Fruit fly (Drosophila melanogaster) whole organism, embryonic: Measurements from ENCODE around the gene Dhdds.

Experiments
- ATbp ChIP-seq: fragments of 200-800 bp; sonication (Bioruptor generic); optimal IDR thresholded peaks from 2 replicates; lab custom pipeline; 2017; ENCODE audit warnings: missing biosample characterization, mild to moderate bottlenecking, missing genetic modification characterization, missing genetic modification reagents
- BEAF-32 ChIP-seq: fragments of 200-800 bp; sonication (Bioruptor generic); optimal IDR thresholded peaks from 3 replicates; lab custom pipeline; 2017; ENCODE audit warnings: missing biosample characterization, missing genetic modification characterization, mild to moderate bottlenecking, moderate library complexity, missing genetic modification reagents
- CG12155 ChIP-seq: fragments of 200-800 bp; sonication (Bioruptor generic); optimal IDR thresholded peaks from 3 replicates; lab custom pipeline; 2016; ENCODE audit warnings: missing biosample characterization, missing genetic modification characterization
- CG13624 ChIP-seq: fragments of 200-800 bp; sonication (Bioruptor generic); optimal IDR thresholded peaks from 2 replicates; lab custom pipeline; 2016; ENCODE audit warnings: missing biosample characterization, missing genetic modification characterization
- CG13894 ChIP-seq: fragments of 200-800 bp; sonication (Bioruptor generic); optimal IDR thresholded peaks from 3 replicates; lab custom pipeline; 2018; ENCODE audit warnings: missing biosample characterization, mild to moderate bottlenecking, missing genetic modification characterization, moderate library complexity
- CG1603 ChIP-seq: fragments of 200-800 bp; sonication (Bioruptor generic); optimal IDR thresholded peaks from 2 replicates; lab custom pipeline; 2019; ENCODE audit warnings: missing biosample characterization, mild to moderate bottlenecking, missing genetic modification characterization, moderate library complexity
- CG17802 ChIP-seq: fragments of 200-800 bp; sonication (Bioruptor generic); optimal IDR thresholded peaks from 2 replicates; lab custom pipeline; 2018; ENCODE audit warnings: missing biosample characterization, mild to moderate bottlenecking, missing genetic modification characterization, moderate library complexity
- CG30020 ChIP-seq: fragments of 200-800 bp; optimal IDR thresholded peaks from 2 replicates; lab custom pipeline; 2019; ENCODE audit warnings: missing biosample characterization, mild to moderate bottlenecking, missing genetic modification characterization, moderate library complexity
- CG3407 ChIP-seq: fragments of 200-800 bp; sonication (Bioruptor generic); optimal IDR thresholded peaks from 2 replicates; lab custom pipeline; 2018; ENCODE audit warnings: missing biosample characterization, mild to moderate bottlenecking, missing genetic modification characterization
- CG34376 ChIP-seq: fragments of 200-800 bp; sonication (Bioruptor generic); optimal IDR thresholded peaks from 2 replicates; lab custom pipeline; 2018; ENCODE audit warnings: missing biosample characterization, mild to moderate bottlenecking, missing genetic modification characterization
- CG3838 ChIP-seq: fragments of 200-800 bp; sonication (Bioruptor generic); optimal IDR thresholded peaks from 3 replicates; lab custom pipeline; 2016; ENCODE audit warnings: missing biosample characterization, missing genetic modification characterization
- CG4424 ChIP-seq: fragments of 200-800 bp; sonication (Bioruptor generic); optimal IDR thresholded peaks from 3 replicates; lab custom pipeline; 2016; ENCODE audit warnings: missing biosample characterization, missing genetic modification characterization
- CG6254 ChIP-seq: fragments of 200-800 bp; sonication (Bioruptor generic); optimal IDR thresholded peaks from 3 replicates; lab custom pipeline; 2017; ENCODE audit warnings: mild to moderate bottlenecking, missing biosample characterization, missing genetic modification reagents, missing genetic modification characterization
- CG6689 ChIP-seq: fragments of 200-800 bp; sonication (Bioruptor generic); IDR thresholded peaks from 2 replicates; pipeline ENCODE4 v1.3.6; 2022; ENCODE audit warnings: missing biosample characterization, missing genetic modification characterization
- CG7357 ChIP-seq: fragments of 200-800 bp; sonication (Bioruptor generic); IDR thresholded peaks from 3 replicates; pipeline ENCODE4 v1.3.6; 2022; ENCODE audit warnings: missing biosample characterization, missing genetic modification characterization
- CG7928 ChIP-seq: fragments of 200-800 bp; sonication (Bioruptor generic); optimal IDR thresholded peaks from 2 replicates; lab custom pipeline; 2017; ENCODE audit warnings: missing biosample characterization, mild to moderate bottlenecking, missing genetic modification characterization
- CG8765 ChIP-seq: fragments of 200-800 bp; sonication (Bioruptor generic); IDR thresholded peaks from 2 replicates; pipeline ENCODE4 v1.3.6; 2022; ENCODE audit warnings: missing biosample characterization, missing genetic modification characterization
- CG9932 ChIP-seq: fragments of 200-800 bp; sonication (Bioruptor generic); IDR thresholded peaks from 2 replicates; pipeline ENCODE4 v1.3.6; 2022; ENCODE audit warnings: missing biosample characterization, missing genetic modification characterization
- CTCF ChIP-seq: fragments of 200-800 bp; sonication (Bioruptor generic); optimal IDR thresholded peaks from 2 replicates; lab custom pipeline; 2017; ENCODE audit warnings: missing biosample characterization, mild to moderate bottlenecking, missing genetic modification characterization, moderate library complexity
- Camta ChIP-seq: fragments of 200-800 bp; sonication (Bioruptor generic); optimal IDR thresholded peaks from 2 replicates; lab custom pipeline; 2016; ENCODE audit warnings: missing biosample characterization, missing genetic modification characterization
- Dfd ChIP-seq, 2 experiments: fragments of >200 bp; optimal IDR thresholded peaks; 2 replicates each; lab custom pipeline; 2017; ENCODE audit warnings: missing biosample characterization in 2 of 2, missing genetic modification characterization in 2 of 2
- ERR ChIP-seq: fragments of 200-800 bp; sonication (Bioruptor generic); optimal IDR thresholded peaks from 2 replicates; lab custom pipeline; 2016; ENCODE audit warnings: missing biosample characterization, missing genetic modification characterization
- Hmr ChIP-seq: fragments of 200-800 bp; sonication (Bioruptor generic); optimal IDR thresholded peaks from 3 replicates; lab custom pipeline; 2017; ENCODE audit warnings: mild to moderate bottlenecking, missing biosample characterization, missing genetic modification reagents, missing genetic modification characterization
- Hmx ChIP-seq: fragments of 200-800 bp; sonication (Bioruptor generic); optimal IDR thresholded peaks from 2 replicates; lab custom pipeline; 2016; ENCODE audit warnings: missing biosample characterization, missing genetic modification characterization
- Lpt ChIP-seq: fragments of >200 bp; optimal IDR thresholded peaks from 2 replicates; lab custom pipeline; 2018; ENCODE audit warnings: missing biosample characterization, missing genetic modification characterization
- Pdp1 ChIP-seq, 2 experiments: fragments of 200-800 bp; sonication (Bioruptor generic); optimal IDR thresholded peaks; 3 replicates each; lab custom pipeline; 2016; ENCODE audit warnings: missing biosample characterization in 2 of 2, missing genetic modification characterization in 2 of 2, mild to moderate bottlenecking in 1 of 2, moderate library complexity in 1 of 2
- Sry-δ ChIP-seq: fragments of 200-800 bp; sonication (Bioruptor generic); optimal IDR thresholded peaks from 2 replicates; lab custom pipeline; 2016; ENCODE audit warnings: missing biosample characterization, missing genetic modification characterization
- Ssrp ChIP-seq: fragments of 200-800 bp; sonication (Bioruptor generic); optimal IDR thresholded peaks from 2 replicates; lab custom pipeline; 2018; ENCODE audit warnings: missing biosample characterization, mild to moderate bottlenecking, missing genetic modification characterization, moderate library complexity
- Tbp ChIP-seq: fragments of >200 bp; optimal IDR thresholded peaks from 2 replicates; lab custom pipeline; 2018; ENCODE audit warnings: missing biosample characterization, missing genetic modification characterization
- Xbp1 ChIP-seq: fragments of 200-800 bp; sonication (Bioruptor generic); optimal IDR thresholded peaks from 3 replicates; lab custom pipeline; 2016; ENCODE audit warnings: missing biosample characterization, mild to moderate bottlenecking, missing genetic modification characterization
- ac ChIP-seq: fragments of 200-800 bp; sonication (Bioruptor generic); optimal IDR thresholded peaks from 3 replicates; lab custom pipeline; 2017; ENCODE audit warnings: missing biosample characterization, mild to moderate bottlenecking, missing genetic modification characterization
- al ChIP-seq: fragments of 200-800 bp; sonication (Bioruptor generic); IDR thresholded peaks from 2 replicates; pipeline ENCODE4 v1.3.6; 2022; ENCODE audit warnings: missing biosample characterization, missing genetic modification characterization
- aop ChIP-seq: fragments of 200-800 bp; sonication (Bioruptor generic); IDR thresholded peaks from 2 replicates; pipeline ENCODE4 v1.3.6; 2022; ENCODE audit warnings: missing biosample characterization, missing genetic modification characterization
- ara ChIP-seq: fragments of 200-800 bp; sonication (Bioruptor generic); IDR thresholded peaks from 2 replicates; pipeline ENCODE4 v1.3.6; 2022; ENCODE audit warnings: missing biosample characterization, missing genetic modification characterization
- cato ChIP-seq: fragments of 200-800 bp; sonication (Bioruptor generic); optimal IDR thresholded peaks from 2 replicates; lab custom pipeline; 2016; ENCODE audit warnings: missing biosample characterization, missing genetic modification characterization, borderline replicate concordance
- chn ChIP-seq: fragments of 200-800 bp; sonication (Bioruptor generic); optimal IDR thresholded peaks from 2 replicates; lab custom pipeline; 2016; ENCODE audit warnings: missing biosample characterization, missing genetic modification characterization
- dan ChIP-seq: fragments of 200-800 bp; sonication (Bioruptor generic); IDR thresholded peaks from 2 replicates; pipeline ENCODE4 v1.3.6; 2022; ENCODE audit warnings: missing biosample characterization, missing genetic modification characterization
- danr ChIP-seq: fragments of 200-800 bp; sonication (Bioruptor generic); IDR thresholded peaks from 2 replicates; pipeline ENCODE4 v1.3.6; 2022; ENCODE audit warnings: missing biosample characterization, missing genetic modification characterization
- eyg ChIP-seq: fragments of 200-800 bp; sonication (Bioruptor generic); optimal IDR thresholded peaks from 3 replicates; lab custom pipeline; 2016; ENCODE audit warnings: missing biosample characterization, missing genetic modification characterization
- gce ChIP-seq: fragments of 200-800 bp; sonication (Bioruptor generic); IDR thresholded peaks from 3 replicates; pipeline ENCODE4 v1.3.6; 2022; ENCODE audit warnings: missing biosample characterization, missing genetic modification characterization
- insv ChIP-seq, 2 experiments: fragments of 200-800 bp; sonication (Bioruptor generic); optimal IDR thresholded peaks; 3 replicates each; lab custom pipeline; 2016 to 2018; ENCODE audit warnings: missing biosample characterization in 2 of 2, missing genetic modification characterization in 2 of 2
- jing ChIP-seq: fragments of 200-800 bp; sonication (Bioruptor generic); optimal IDR thresholded peaks from 2 replicates; lab custom pipeline; 2018; ENCODE audit warnings: missing biosample characterization, mild to moderate bottlenecking, missing genetic modification characterization
- odd ChIP-seq: fragments of 200-800 bp; sonication (Bioruptor generic); optimal IDR thresholded peaks from 2 replicates; lab custom pipeline; 2017; ENCODE audit warnings: missing biosample characterization, mild to moderate bottlenecking, missing genetic modification characterization
- pan ChIP-seq, 4 experiments: fragments of >200 bp in 3 of 4; fragments of 200-800 bp in 1 of 4; sonication (Bioruptor generic) in 1 of 4; optimal IDR thresholded peaks in 3 of 4; IDR thresholded peaks in 1 of 4; 2 replicates each; pipeline versions ENCODE4 v1.3.6 to Lab custom; 2017 to 2022; ENCODE audit warnings: missing biosample characterization in 2 of 4, missing genetic modification characterization in 2 of 4, mixed read lengths in 1 of 4
- peb ChIP-seq: fragments of 200-800 bp; sonication (Bioruptor generic); IDR thresholded peaks from 2 replicates; pipeline ENCODE4 v1.3.6; 2022; ENCODE audit warnings: missing biosample characterization, missing genetic modification characterization
- pho ChIP-seq: fragments of 200-800 bp; sonication (Bioruptor generic); optimal IDR thresholded peaks from 2 replicates; lab custom pipeline; 2016; ENCODE audit warnings: missing biosample characterization, missing genetic modification characterization
- pita ChIP-seq: fragments of 200-800 bp; sonication (Bioruptor generic); optimal IDR thresholded peaks from 2 replicates; lab custom pipeline; 2017; ENCODE audit warnings: missing biosample characterization, mild to moderate bottlenecking, missing genetic modification characterization
- pzg ChIP-seq: fragments of 200-800 bp; sonication (Bioruptor generic); optimal IDR thresholded peaks from 3 replicates; lab custom pipeline; 2018; ENCODE audit warnings: missing biosample characterization, mild to moderate bottlenecking, missing genetic modification characterization, moderate library complexity
- sug ChIP-seq: fragments of 200-800 bp; optimal IDR thresholded peaks from 2 replicates; lab custom pipeline; 2019; ENCODE audit warnings: missing biosample characterization, mild to moderate bottlenecking, missing genetic modification characterization, moderate library complexity
- tx ChIP-seq: fragments of 200-800 bp; sonication (Bioruptor generic); optimal IDR thresholded peaks from 2 replicates; lab custom pipeline; 2016; ENCODE audit warnings: missing biosample characterization, missing genetic modification characterization
- yki ChIP-seq: fragments of >200 bp; optimal IDR thresholded peaks from 3 replicates; lab custom pipeline; 2018

Dhdds gene

dm6 chrX:7933210-7933915, at the start of gene Dhdds, which contains the start of gene RpS14a (continued):
- TF ChIP-seq pan (optimal IDR thresholded peaks at IDR 0.05; lab: Kevin White, UChicago): no peak
- TF ChIP-seq pan (GFP tag; optimal IDR thresholded peaks at IDR 0.05 in 1 of 2, IDR thresholded peaks at IDR 0.05 in 1 of 2): peak in 1 of 2 experiments; percentile 26
- peak; percentile 50 for TF ChIP-seq CG30020 (tag; lab: Kevin White, UChicago)
- TF ChIP-seq tx: no peak
- TF ChIP-seq CG13894: no peak
- TF ChIP-seq al: no peak
- no peak for TF ChIP-seq Hmx (GFP tag; lab: Kevin White, UChicago)
- peak; percentile 35 for TF ChIP-seq pho (GFP tag; lab: Kevin White, UChicago)
- TF ChIP-seq CG12155 (GFP tag; lab: Kevin White, UChicago): peak; percentile 38
- TF ChIP-seq aop (GFP tag; lab: Robert Waterston, UW): no peak
- no peak for TF ChIP-seq chn (GFP tag; lab: Kevin White, UChicago)
- TF ChIP-seq Xbp1: peak; percentile 47
- peak; percentile 77 for TF ChIP-seq Sry-δ (GFP tag; lab: Kevin White, UChicago)
- TF ChIP-seq pzg (GFP tag; lab: Kevin White, UChicago): peak; percentile 85
- TF ChIP-seq danr: no peak
- peak; percentile 98 for TF ChIP-seq BEAF-32 (GFP tag; lab: Kevin White, UChicago)
- TF ChIP-seq CG1603 (tag; lab: Kevin White, UChicago): peak; percentile 40
- peak; percentile 82 for TF ChIP-seq CG34376
- TF ChIP-seq eyg: peak; percentile 50
- no peak for TF ChIP-seq CG7357 (GFP tag; lab: Robert Waterston, UW)
- no peak for TF ChIP-seq CG8765 (GFP tag; lab: Robert Waterston, UW)
- TF ChIP-seq CG4424 (GFP tag; lab: Kevin White, UChicago): peak; percentile 77
- TF ChIP-seq CG13624 (GFP tag; lab: Kevin White, UChicago): peak; percentile 50
- TF ChIP-seq cato (GFP tag; lab: Kevin White, UChicago): peak; percentile 43
- no peak for TF ChIP-seq ERR
- TF ChIP-seq peb: no peak
- peak; percentile 39 for TF ChIP-seq CG17802 (tag; lab: Kevin White, UChicago)
- no peak for TF ChIP-seq Ssrp (tag; lab: Kevin White, UChicago)
- TF ChIP-seq ATbp (GFP tag; lab: Kevin White, UChicago): no peak
- peak; percentile 37 for TF ChIP-seq CTCF (GFP tag; lab: Kevin White, UChicago)
- no peak for TF ChIP-seq gce (GFP tag; lab: Robert Waterston, UW)
- peak; percentile 59 for TF ChIP-seq Camta (GFP tag; lab: Kevin White, UChicago)
- TF ChIP-seq CG3407 (GFP tag; lab: Kevin White, UChicago): peak; percentile 64
- TF ChIP-seq sug (tag; lab: Kevin White, UChicago): peak; percentile 63
- TF ChIP-seq ara: no peak
- no peak for TF ChIP-seq Lpt (GFP tag; lab: Kevin White, UChicago)
- no peak for TF ChIP-seq jing (GFP tag; lab: Kevin White, UChicago)
- peak; percentile 28 to 48 for TF ChIP-seq Pdp1 (GFP tag; optimal IDR thresholded peaks at IDR 0.05; lab: Kevin White, UChicago)
- TF ChIP-seq insv (GFP tag; optimal IDR thresholded peaks at IDR 0.05; lab: Kevin White, UChicago): peak in 1 of 2 experiments; percentile 67
- TF ChIP-seq CG7928: peak; percentile 62
- peak; percentile 22 for TF ChIP-seq yki (lab: Kevin White, UChicago)
- peak; percentile 54 for TF ChIP-seq odd
- peak; percentile 45 for TF ChIP-seq Tbp
- no peak for TF ChIP-seq CG6254 (GFP tag; lab: Kevin White, UChicago)
- no peak for TF ChIP-seq CG6689 (GFP tag; lab: Robert Waterston, UW)
- TF ChIP-seq pita: peak; percentile 86
- no peak for TF ChIP-seq dan (GFP tag; lab: Robert Waterston, UW)
- no peak for TF ChIP-seq ac (GFP tag; lab: Kevin White, UChicago)
- TF ChIP-seq Dfd (GFP tag; optimal IDR thresholded peaks at IDR 0.05; lab: Kevin White, UChicago): no peak
- TF ChIP-seq Hmr (GFP tag; lab: Kevin White, UChicago): peak; percentile 83
- TF ChIP-seq CG9932 (GFP tag; lab: Robert Waterston, UW): no peak
- peak; percentile 22 for TF ChIP-seq CG3838 (GFP tag; lab: Kevin White, UChicago)
